Fruit fly (Drosophila melanogaster) whole organism: ENCODE measurements around the gene prtp.
"Not testable (repeated sequence)": the region's sequence is repeated elsewhere in the genome, so short reads cannot be mapped to it uniquely, and the experiment has no call there.

Experiments used
- CG8478 ChIP-seq: fragments of >200 bp; optimal IDR thresholded peaks from 2 replicates; lab custom pipeline; 2018; ENCODE audit warnings: inconsistent platforms
- Dll ChIP-seq: fragments of >200 bp; optimal IDR thresholded peaks from 2 replicates; lab custom pipeline; 2017
- EcR ChIP-seq, 2 experiments: fragments of >200 bp; optimal IDR thresholded peaks; 2 replicates each; lab custom pipeline; 2017; ENCODE audit warnings: missing biosample characterization in 2 of 2, missing genetic modification characterization in 2 of 2, missing genetic modification reagents in 2 of 2
- pan ChIP-seq: fragments of >200 bp; optimal IDR thresholded peaks from 2 replicates; lab custom pipeline; 2017
- psq ChIP-seq: fragments of >200 bp; optimal IDR thresholded peaks from 2 replicates; lab custom pipeline; 2017
- usp ChIP-seq: fragments of >200 bp; optimal IDR thresholded peaks from 2 replicates; lab custom pipeline; 2017; ENCODE audit warnings: missing biosample characterization, missing genetic modification characterization, mixed read lengths

The prtp gene

dm6 chrX:11715937-11716730, 422 bp upstream of the prtp start:
- TF ChIP-seq psq (lab: Kevin White, UChicago): no peak
- no peak for TF ChIP-seq Dll (lab: Kevin White, UChicago)
- TF ChIP-seq CG8478 (lab: Kevin White, UChicago): no peak
- TF ChIP-seq EcR (GFP tag; optimal IDR thresholded peaks at IDR 0.05; lab: Kevin White, UChicago): no peak
- TF ChIP-seq pan (lab: Kevin White, UChicago): no peak
- TF ChIP-seq usp (GFP tag; lab: Kevin White, UChicago): no peak

DNA sequence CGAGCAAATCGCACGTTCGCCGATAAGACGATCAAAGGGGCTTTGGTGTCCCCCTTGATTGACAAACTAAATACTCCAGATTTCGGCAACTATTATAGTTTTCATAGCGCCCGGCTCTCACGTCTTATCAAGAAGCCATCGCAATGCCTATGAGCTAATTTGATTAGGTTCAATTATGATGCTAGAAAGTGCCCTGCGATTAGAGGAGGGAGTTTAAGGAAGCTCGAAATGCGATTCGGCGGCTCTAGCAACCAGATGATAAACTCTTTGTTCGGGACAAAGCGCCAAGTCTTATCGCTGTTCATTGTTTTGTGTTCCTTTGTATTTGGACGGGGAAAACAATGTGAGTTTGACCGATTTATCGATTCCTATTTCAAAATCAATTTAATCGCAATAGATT, 1.3 kb downstream of the prtp start:
- no peak for TF ChIP-seq usp (GFP tag; lab: Kevin White, UChicago)

dm6 chrX:11720138-11720537, 3.6 kb downstream of the prtp start, which contains the start of gene Tango10:
Tango10 (plus strand) TSS chrX:11720245.
- TF ChIP-seq psq (lab: Kevin White, UChicago): no peak
- no peak for TF ChIP-seq Dll (lab: Kevin White, UChicago)
- TF ChIP-seq usp (GFP tag; lab: Kevin White, UChicago): no peak
- TF ChIP-seq pan (lab: Kevin White, UChicago): no peak
- TF ChIP-seq CG8478 (lab: Kevin White, UChicago): no peak
- no peak for TF ChIP-seq EcR (GFP tag; optimal IDR thresholded peaks at IDR 0.05; lab: Kevin White, UChicago)

DNA sequence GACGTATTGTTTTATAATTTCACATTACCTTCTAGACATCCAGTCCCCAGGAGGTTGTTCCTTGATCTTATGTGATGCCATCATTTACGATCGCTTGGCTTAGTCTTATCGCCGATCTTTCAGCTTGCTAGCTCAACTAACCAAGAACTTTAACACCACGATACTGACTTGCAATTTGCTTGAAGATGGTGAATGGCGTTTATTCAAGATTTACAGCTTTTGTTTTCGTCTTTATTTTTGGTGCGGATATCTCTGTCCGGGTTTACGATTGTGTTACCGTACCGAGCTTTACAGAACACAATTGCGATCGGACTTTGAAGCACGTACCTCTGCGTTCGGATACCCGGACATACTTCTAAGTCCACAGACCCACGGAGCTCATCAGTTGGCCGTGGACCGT, 7.4 kb downstream of the prtp start, which contains the start of gene CG15221:
TSS of gene CG15221 (plus strand) at position 301 of the 400 bp plus-strand sequence.
- TF ChIP-seq EcR (GFP tag; optimal IDR thresholded peaks at IDR 0.05; lab: Kevin White, UChicago): no peak
- TF ChIP-seq psq (lab: Kevin White, UChicago): no peak
- no peak for TF ChIP-seq pan (lab: Kevin White, UChicago)

- no peak for TF ChIP-seq usp (GFP tag; lab: Kevin White, UChicago)
- TF ChIP-seq EcR (GFP tag; optimal IDR thresholded peaks at IDR 0.05; lab: Kevin White, UChicago): no peak
- no peak for TF ChIP-seq Dll (lab: Kevin White, UChicago)
- no peak for TF ChIP-seq CG8478 (lab: Kevin White, UChicago)
- TF ChIP-seq pan (lab: Kevin White, UChicago): no peak
- TF ChIP-seq psq (lab: Kevin White, UChicago): no peak
These were observed 12.4 kb downstream of the prtp start, which contains the start of gene inaF-D for dm6 chrX:11728999-11729398. inaF-D (minus strand) TSS chrX:11729099.

- no peak for TF ChIP-seq Dll (lab: Kevin White, UChicago)
These were observed 13.4 kb downstream of the prtp start for dm6 chrX:11729993-11730392.

dm6 chrX:11731665-11732064, 15.1 kb downstream of the prtp start, which contains the start of gene inaF-C:
inaF-C (minus strand) TSS chrX:11731765.
- TF ChIP-seq psq (lab: Kevin White, UChicago) (no peak), Dll (lab: Kevin White, UChicago) (no peak), pan (lab: Kevin White, UChicago) (no peak), usp (GFP tag; lab: Kevin White, UChicago) (no peak), EcR (GFP tag; optimal IDR thresholded peaks at IDR 0.05; lab: Kevin White, UChicago) (no peak), CG8478 (lab: Kevin White, UChicago) (no peak)

DNA sequence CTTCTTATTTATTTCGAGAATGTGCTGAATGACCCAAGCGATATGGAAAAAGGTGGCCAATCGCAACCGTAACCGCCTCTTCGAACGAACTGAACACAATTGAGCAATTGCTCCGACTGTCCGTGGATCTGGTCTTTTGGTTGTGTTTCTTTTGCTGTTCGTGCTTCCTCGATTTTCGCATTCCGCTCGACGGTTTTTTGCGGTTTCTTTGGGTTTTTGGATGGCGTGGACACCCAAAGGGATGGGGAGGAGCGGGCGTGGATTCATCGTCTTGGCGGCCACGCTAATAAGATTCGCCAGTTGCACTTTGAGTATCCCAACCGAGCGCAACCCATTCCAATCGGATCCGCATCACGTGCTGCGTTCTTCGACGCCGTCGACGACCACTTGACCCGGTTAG, 16.1 kb downstream of the prtp start, which contains the start of gene inaF-B:
TSS of gene inaF-B (minus strand) at position 101 of the 400 bp plus-strand sequence.
- TF ChIP-seq CG8478 (lab: Kevin White, UChicago) (no peak), psq (lab: Kevin White, UChicago) (no peak), pan (lab: Kevin White, UChicago) (no peak), EcR (GFP tag; optimal IDR thresholded peaks at IDR 0.05; lab: Kevin White, UChicago) (no peak), Dll (lab: Kevin White, UChicago) (no peak), usp (GFP tag; lab: Kevin White, UChicago) (no peak)

DNA sequence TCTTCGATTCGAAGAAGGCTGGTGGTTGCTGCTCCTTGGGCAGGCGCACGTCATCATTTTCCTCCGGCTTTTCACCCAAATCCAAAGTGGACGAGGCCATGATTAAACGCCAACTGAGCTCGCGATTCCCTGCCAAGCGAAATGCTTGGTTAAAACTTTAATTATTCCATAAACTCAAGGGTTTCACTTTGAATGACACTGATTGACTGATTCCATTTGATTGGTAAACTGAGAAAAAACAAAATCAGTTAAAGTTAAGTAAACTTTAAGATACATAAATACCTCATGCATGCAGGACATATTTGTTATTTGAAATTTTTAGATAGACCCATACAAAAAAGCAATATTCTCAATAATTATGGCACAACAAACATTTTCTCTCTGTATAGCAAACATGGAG, 17.2 kb downstream of the prtp start, which contains the start of gene inaF-A:
TSS of gene inaF-A (minus strand) at position 101 of the 400 bp plus-strand sequence.
- TF ChIP-seq CG8478 (lab: Kevin White, UChicago) (no peak), psq (lab: Kevin White, UChicago) (no peak), usp (GFP tag; lab: Kevin White, UChicago) (no peak)

dm6 chrX:11736421-11736820, 19.9 kb downstream of the prtp start:
- TF ChIP-seq usp (GFP tag; lab: Kevin White, UChicago): no peak
- TF ChIP-seq pan (lab: Kevin White, UChicago): no peak
- TF ChIP-seq CG8478 (lab: Kevin White, UChicago): no peak
- no peak for TF ChIP-seq psq (lab: Kevin White, UChicago)
- TF ChIP-seq Dll (lab: Kevin White, UChicago): no peak
- TF ChIP-seq EcR (GFP tag; optimal IDR thresholded peaks at IDR 0.05; lab: Kevin White, UChicago): no peak

dm6 chrX:11753973-11754372, 37.4 kb downstream of the prtp start, which contains the start of gene m:
m (plus strand) TSS chrX:11754273.
- TF ChIP-seq pan (lab: Kevin White, UChicago); CG8478 (lab: Kevin White, UChicago); usp (GFP tag; lab: Kevin White, UChicago): not testable (repeated sequence)

dm6 chrX:11756892-11757291, 40.3 kb downstream of the prtp start:
- TF ChIP-seq Dll (lab: Kevin White, UChicago): no peak
- TF ChIP-seq EcR (GFP tag; optimal IDR thresholded peaks at IDR 0.05; lab: Kevin White, UChicago): no peak
- no peak for TF ChIP-seq CG8478 (lab: Kevin White, UChicago)
- TF ChIP-seq pan (lab: Kevin White, UChicago): no peak
- TF ChIP-seq psq (lab: Kevin White, UChicago): no peak
- no peak for TF ChIP-seq usp (GFP tag; lab: Kevin White, UChicago)
